Worm (Caenorhabditis elegans) whole organism, L2 larva: ENCODE data around the gene trm-1.
A peak's percentile ranks its signal among the peaks of the same experiment; 100 is the strongest.

Source experiments
- C34F6.9 ChIP-seq: fragments of 150-350 bp; optimal IDR thresholded peaks from 2 replicates; lab custom pipeline; 2014; ENCODE audit warnings: missing biosample characterization, missing genetic modification characterization
- F13H6.1 ChIP-seq: sonication (generic microtip); optimal IDR thresholded peaks from 2 replicates; lab custom pipeline; 2016; ENCODE audit warnings: missing genetic modification characterization, missing compliant biosample characterization
- R02D3.7 ChIP-seq: fragments of 150-350 bp; optimal IDR thresholded peaks from 2 replicates; lab custom pipeline; 2014; ENCODE audit warnings: missing biosample characterization, missing genetic modification characterization
- Y55F3AM.14 ChIP-seq: fragments of 200-800 bp; sonication (Bioruptor generic); optimal IDR thresholded peaks from 2 replicates; lab custom pipeline; 2018; ENCODE audit warnings: mild to moderate bottlenecking, missing genetic modification characterization, missing compliant biosample characterization
- ZK546.5 ChIP-seq: sonication (generic microtip); optimal IDR thresholded peaks from 2 replicates; lab custom pipeline; 2017; ENCODE audit warnings: missing biosample characterization, missing genetic modification characterization
- alr-1 ChIP-seq: fragments of 150-350 bp; optimal IDR thresholded peaks from 2 replicates; lab custom pipeline; 2014; ENCODE audit warnings: missing biosample characterization, missing genetic modification characterization
- aly-2 ChIP-seq: fragments of 150-350 bp; optimal IDR thresholded peaks from 2 replicates; lab custom pipeline; 2014; ENCODE audit warnings: missing biosample characterization, missing genetic modification characterization
- ama-1 ChIP-seq: fragments of 150-350 bp; optimal IDR thresholded peaks from 2 replicates; lab custom pipeline; 2018; ENCODE audit warnings: inconsistent platforms
- blmp-1 ChIP-seq: sonication (generic microtip); optimal IDR thresholded peaks from 2 replicates; lab custom pipeline; 2017; ENCODE audit warnings: missing genetic modification characterization, mild to moderate bottlenecking, missing compliant biosample characterization, antibody characterized with exemption, moderate library complexity; ENCODE audit not compliant: insufficient read depth
- ceh-16 ChIP-seq: fragments of 150-350 bp; optimal IDR thresholded peaks from 2 replicates; lab custom pipeline; 2014; ENCODE audit warnings: missing biosample characterization, missing genetic modification characterization
- dmd-4 ChIP-seq: sonication (generic microtip); optimal IDR thresholded peaks from 2 replicates; lab custom pipeline; 2017; ENCODE audit warnings: missing biosample characterization, missing genetic modification characterization
- egl-27 ChIP-seq: sonication (generic microtip); optimal IDR thresholded peaks from 3 replicates; lab custom pipeline; 2017; ENCODE audit warnings: missing biosample characterization, missing genetic modification reagents, missing genetic modification characterization
- elt-1 ChIP-seq: fragments of 150-350 bp; optimal IDR thresholded peaks from 2 replicates; lab custom pipeline; 2014; ENCODE audit warnings: missing biosample characterization, missing genetic modification characterization
- fos-1 ChIP-seq: fragments of 150-350 bp; optimal IDR thresholded peaks from 2 replicates; lab custom pipeline; 2014; ENCODE audit warnings: missing biosample characterization, missing genetic modification characterization
- gmeb-1 ChIP-seq: fragments of 150-350 bp; optimal IDR thresholded peaks from 2 replicates; lab custom pipeline; 2014; ENCODE audit warnings: missing biosample characterization, missing genetic modification characterization
- lin-39 ChIP-seq: fragments of 150-350 bp; optimal IDR thresholded peaks from 2 replicates; lab custom pipeline; 2014; ENCODE audit warnings: missing biosample characterization, missing genetic modification reagents, missing genetic modification characterization
- lsy-2 ChIP-seq, 2 experiments: fragments of 150-350 bp in 1 of 2; sonication (generic microtip) in 1 of 2; optimal IDR thresholded peaks; 2 replicates each; lab custom pipeline; 2014 to 2017; ENCODE audit warnings: missing biosample characterization in 2 of 2, missing genetic modification characterization in 2 of 2
- mab-5 ChIP-seq: fragments of 150-350 bp; optimal IDR thresholded peaks from 2 replicates; lab custom pipeline; 2014; ENCODE audit warnings: missing biosample characterization, missing genetic modification characterization
- mdl-1 ChIP-seq, 2 experiments: fragments of 150-350 bp in 1 of 2; sonication (generic microtip) in 1 of 2; optimal IDR thresholded peaks; 2 replicates each; lab custom pipeline; 2017; ENCODE audit warnings: missing biosample characterization in 2 of 2, missing genetic modification characterization in 2 of 2
- nhr-10 ChIP-seq: sonication (generic microtip); optimal IDR thresholded peaks from 2 replicates; lab custom pipeline; 2017; ENCODE audit warnings: missing biosample characterization, missing genetic modification characterization
- nhr-129 ChIP-seq: fragments of 150-350 bp; optimal IDR thresholded peaks from 2 replicates; lab custom pipeline; 2014; ENCODE audit warnings: missing biosample characterization, missing genetic modification characterization
- nhr-237 ChIP-seq: fragments of 150-350 bp; optimal IDR thresholded peaks from 2 replicates; lab custom pipeline; 2014; ENCODE audit warnings: missing biosample characterization, missing genetic modification characterization
- nhr-25 ChIP-seq: fragments of 150-350 bp; sonication (generic microtip); optimal IDR thresholded peaks from 3 replicates; lab custom pipeline; 2014; ENCODE audit warnings: missing biosample characterization, missing genetic modification characterization
- nhr-6 ChIP-seq: fragments of 150-350 bp; optimal IDR thresholded peaks from 2 replicates; lab custom pipeline; 2014; ENCODE audit warnings: missing biosample characterization, missing genetic modification characterization
- sem-4 ChIP-seq: fragments of 150-350 bp; optimal IDR thresholded peaks from 2 replicates; lab custom pipeline; 2014; ENCODE audit warnings: missing biosample characterization, missing genetic modification reagents, missing genetic modification characterization
- skn-1 ChIP-seq: sonication (generic microtip); optimal IDR thresholded peaks from 2 replicates; lab custom pipeline; 2017; ENCODE audit warnings: missing biosample characterization, missing genetic modification characterization
- sma-3 ChIP-seq: sonication (generic microtip); optimal IDR thresholded peaks from 2 replicates; lab custom pipeline; 2016; ENCODE audit warnings: missing genetic modification reagents, missing genetic modification characterization, missing compliant biosample characterization
- sma-9 ChIP-seq, 2 experiments: fragments of 150-350 bp in 1 of 2; sonication (generic microtip) in 1 of 2; optimal IDR thresholded peaks; 2 replicates each; lab custom pipeline; 2014 to 2016; ENCODE audit warnings: missing genetic modification characterization in 2 of 2, mild to moderate bottlenecking in 1 of 2, missing biosample characterization in 1 of 2, missing compliant biosample characterization in 1 of 2, missing genetic modification reagents in 1 of 2, moderate library complexity in 1 of 2
- snpc-4 ChIP-seq: fragments of 150-350 bp; optimal IDR thresholded peaks from 2 replicates; lab custom pipeline; 2014; ENCODE audit warnings: missing biosample characterization, missing genetic modification characterization
- unc-55 ChIP-seq: fragments of 150-350 bp; sonication (generic microtip); optimal IDR thresholded peaks from 3 replicates; lab custom pipeline; 2014; ENCODE audit warnings: missing biosample characterization, missing genetic modification reagents, missing genetic modification characterization
- zag-1 ChIP-seq: fragments of 150-350 bp; optimal IDR thresholded peaks from 2 replicates; lab custom pipeline; 2014; ENCODE audit warnings: missing biosample characterization, missing genetic modification characterization
- ztf-11 ChIP-seq: sonication (generic microtip); optimal IDR thresholded peaks from 2 replicates; lab custom pipeline; 2017; ENCODE audit warnings: missing biosample characterization, missing genetic modification characterization
- ztf-4 ChIP-seq: fragments of 150-350 bp; optimal IDR thresholded peaks from 2 replicates; lab custom pipeline; 2014; ENCODE audit warnings: missing biosample characterization, missing genetic modification characterization

The trm-1 gene

ce11 chrV:14160698-14161097 is 24.7 kb downstream of the trm-1 start, which contains the start of gene cest-1.2:
cest-1.2 (minus strand) TSS chrV:14160862.
- peak; percentile 25 for TF ChIP-seq fos-1
- TF ChIP-seq lin-39 (tag; lab: Kevin White, UChicago): no peak
- TF ChIP-seq egl-27 (tag; lab: Kevin White, UChicago): no peak
- TF ChIP-seq blmp-1: no peak
- no peak for TF ChIP-seq zag-1 (tag; lab: Kevin White, UChicago)
- TF ChIP-seq ZK546.5 (tag; lab: Kevin White, UChicago): no peak
- TF ChIP-seq gmeb-1 (tag; lab: Kevin White, UChicago): peak; percentile 4

- TF ChIP-seq nhr-10 (tag; lab: Kevin White, UChicago) (no peak), snpc-4 (tag; lab: Kevin White, UChicago) (no peak), mab-5 (no peak), ama-1 (lab: Kevin White, UChicago) (no peak), elt-1 (tag; lab: Kevin White, UChicago) (no peak), gmeb-1 (tag; lab: Kevin White, UChicago) (no peak), ztf-11 (no peak), nhr-25 (tag; lab: Kevin White, UChicago) (no peak), alr-1 (tag; lab: Kevin White, UChicago) (no peak), lsy-2 (tag; optimal IDR thresholded peaks at IDR 0.05; lab: Kevin White, UChicago) (no peak), ZK546.5 (tag; lab: Kevin White, UChicago) (no peak), fos-1 (no peak), Y55F3AM.14 (GFP tag; lab: Kevin White, UChicago) (no peak), sma-3 (GFP tag; lab: Kevin White, UChicago) (no peak), nhr-129 (no peak), mdl-1 (tag; optimal IDR thresholded peaks at IDR 0.05; lab: Kevin White, UChicago) (no peak), ceh-16 (no peak), nhr-237 (tag; lab: Kevin White, UChicago) (no peak)
Measured at ce11 chrV:14156468-14156867, 28.9 kb downstream of the trm-1 start, which contains the start of gene AH10.2. AH10.2 (plus strand) TSS chrV:14156768.

ce11 chrV:14153615-14154014 is 31.8 kb downstream of the trm-1 start:
- TF ChIP-seq sem-4: no peak
- no peak for TF ChIP-seq dmd-4
- peak; percentile 70 for TF ChIP-seq F13H6.1
- peak; percentile 38 for TF ChIP-seq nhr-129
- TF ChIP-seq alr-1 (tag; lab: Kevin White, UChicago): no peak
- no peak for TF ChIP-seq sma-3 (GFP tag; lab: Kevin White, UChicago)
- peak; percentile 31 for TF ChIP-seq sma-9 (GFP tag; optimal IDR thresholded peaks at IDR 0.05; lab: Kevin White, UChicago)
- TF ChIP-seq sma-9 (tag; optimal IDR thresholded peaks at IDR 0.05; lab: Kevin White, UChicago): no peak
- no peak for TF ChIP-seq snpc-4 (tag; lab: Kevin White, UChicago)
- no peak for TF ChIP-seq R02D3.7 (tag; lab: Kevin White, UChicago)
- no peak for TF ChIP-seq C34F6.9
- no peak for TF ChIP-seq ceh-16
- peak; percentile 8 for TF ChIP-seq unc-55 (GFP tag; lab: Kevin White, UChicago)
- TF ChIP-seq, all 48 proteins: peak for 4

- TF ChIP-seq ceh-16: peak; percentile 82
- no peak for TF ChIP-seq sma-9 (GFP tag; optimal IDR thresholded peaks at IDR 0.05; lab: Kevin White, UChicago)
- TF ChIP-seq sma-9 (tag; optimal IDR thresholded peaks at IDR 0.05; lab: Kevin White, UChicago): no peak
- peak; percentile 55 for TF ChIP-seq nhr-25 (tag; lab: Kevin White, UChicago)
Measured at ce11 chrV:14150966-14151365, 34.4 kb downstream of the trm-1 start.

- TF ChIP-seq C34F6.9 (peak; percentile 18), nhr-10 (tag; lab: Kevin White, UChicago) (no peak), alr-1 (tag; lab: Kevin White, UChicago) (no peak), ztf-4 (tag; lab: Kevin White, UChicago) (no peak), mdl-1 (tag; optimal IDR thresholded peaks at IDR 0.05; lab: Kevin White, UChicago) (no peak), nhr-6 (no peak), nhr-25 (tag; lab: Kevin White, UChicago) (peak; percentile 26), skn-1 (tag; lab: Kevin White, UChicago) (no peak), aly-2 (no peak)
Measured at ce11 chrV:14149125-14149524, 36.3 kb downstream of the trm-1 start.
